Fruit fly (Drosophila melanogaster): ENCODE data around the gene Sirt1.
A peak's percentile ranks its signal among the peaks of the same experiment; 100 is the strongest.

The Sirt1 gene

dm6 chr2L:13179095-13179494, 13.7 kb downstream of the Sirt1 start, which contains the start of gene Alg7 (continued):
- TF ChIP-seq croc (GFP tag; conservative IDR thresholded peaks at IDR 0.05) (no peak), ash1 (GFP tag; optimal IDR thresholded peaks at IDR 0.05) (no peak), CG14441 (GFP tag; IDR thresholded peaks at IDR 0.05) (no peak)

- TF ChIP-seq trh (GFP tag; optimal IDR thresholded peaks at IDR 0.05) (no peak), hkb (optimal IDR thresholded peaks at IDR 0.05) (no peak), hkb (GFP tag; IDR thresholded peaks at IDR 0.05) (no peak), crp (GFP tag; optimal IDR thresholded peaks at IDR 0.05) (peak; percentile 41 to 88), Med (GFP tag) (peak; percentile 27), BEAF-32 (GFP tag; optimal IDR thresholded peaks at IDR 0.05) (peak; percentile 13), stwl (tag; optimal IDR thresholded peaks at IDR 0.05) (peak; percentile 82), MBD-R2 (GFP tag; IDR thresholded peaks at IDR 0.05) (peak; percentile 46; the same call in 1 of the 2 replicates), CG34224 (GFP tag; IDR thresholded peaks at IDR 0.05; ENCODE audit: partially characterized antibody) (peak; percentile 48; the same call in 2 of the 3 replicates), CG10267 (tag; optimal IDR thresholded peaks at IDR 0.05) (peak; percentile 94), cad (GFP tag; optimal IDR thresholded peaks at IDR 0.05) (peak; percentile 49), pzg (GFP tag; optimal IDR thresholded peaks at IDR 0.05) (peak; percentile 34), CHES-1-like (GFP tag; optimal IDR thresholded peaks at IDR 0.05) (no peak), CG14710 (tag; optimal IDR thresholded peaks at IDR 0.05) (peak; percentile 29), peb (GFP tag; IDR thresholded peaks at IDR 0.05) (no peak), crol (GFP tag; IDR thresholded peaks at IDR 0.05) (peak; percentile 84), trem (tag; optimal IDR thresholded peaks at IDR 0.05) (peak; percentile 5), Dref (GFP tag; IDR thresholded peaks at IDR 0.05) (peak; percentile 44), MESR4 (GFP tag; optimal IDR thresholded peaks at IDR 0.05) (peak; percentile 16), CG3995 (GFP tag; optimal IDR thresholded peaks at IDR 0.05) (peak; percentile 1), CG2116 (GFP tag; optimal IDR thresholded peaks at IDR 0.05) (peak; percentile 55), gfzf (GFP tag; optimal IDR thresholded peaks at IDR 0.05) (peak; percentile 28), YL-1 (GFP tag; optimal IDR thresholded peaks at IDR 0.05) (peak; percentile 35), aop (GFP tag; IDR thresholded peaks at IDR 0.05) (no peak), Dp (GFP tag; optimal IDR thresholded peaks at IDR 0.05) (peak; percentile 1), Myb (GFP tag; optimal IDR thresholded peaks at IDR 0.05) (peak; percentile 41), bsh (GFP tag; optimal IDR thresholded peaks at IDR 0.05) (no peak)
Observed at dm6 chr2L:13182415-13182814, 17.1 kb downstream of the Sirt1 start, which contains the start of gene Mgat3. TSS of gene Mgat3 (minus strand) at chr2L:13182596.

dm6 chr2L:13183150-13183549, 17.8 kb downstream of the Sirt1 start, which contains the start of gene Rsph1:
TSS of gene Rsph1 (plus strand) at chr2L:13183450.
- TF ChIP-seq Med (GFP tag) (peak; percentile 20), Dip3 (GFP tag; optimal IDR thresholded peaks at IDR 0.05) (no peak)

- TF ChIP-seq CG18764 (GFP tag; optimal IDR thresholded peaks at IDR 0.05) (no peak), E2f2 (GFP tag; IDR thresholded peaks at IDR 0.05) (no peak), shn (GFP tag; optimal IDR thresholded peaks at IDR 0.05) (no peak), CG2116 (GFP tag; optimal IDR thresholded peaks at IDR 0.05) (no peak), CG10431 (GFP tag; optimal IDR thresholded peaks at IDR 0.05) (no peak), exex (tag; optimal IDR thresholded peaks at IDR 0.05) (peak; percentile 87), CG5245 (GFP tag; optimal IDR thresholded peaks at IDR 0.05) (no peak), Ssrp (tag; optimal IDR thresholded peaks at IDR 0.05) (no peak), Xbp1 (GFP tag; optimal IDR thresholded peaks at IDR 0.05) (no peak), ham (GFP tag; IDR thresholded peaks at IDR 0.05) (no peak), dmrt99B (tag; optimal IDR thresholded peaks at IDR 0.05) (no peak), gfzf (GFP tag; optimal IDR thresholded peaks at IDR 0.05) (no peak), CG10543 (GFP tag; optimal IDR thresholded peaks at IDR 0.05) (peak; percentile 59), Adf1 (GFP tag; IDR thresholded peaks at IDR 0.05) (no peak), lbe (GFP tag; optimal IDR thresholded peaks at IDR 0.05) (peak; percentile 2), Atf6 (GFP tag; IDR thresholded peaks at IDR 0.05) (peak; percentile 43; the same call in 1 of the 2 replicates), CG17829 (tag; optimal IDR thresholded peaks at IDR 0.05) (no peak), gcm2 (GFP tag; optimal IDR thresholded peaks at IDR 0.05) (no peak), CG6765 (GFP tag; optimal IDR thresholded peaks at IDR 0.05) (no peak)
Observed at dm6 chr2L:13190534-13190933, 25.2 kb downstream of the Sirt1 start.

Data from whole organism, embryonic.